Comparison of ENCODE assay signal across 5 worm cellular contexts in the genomic region with DNA sequence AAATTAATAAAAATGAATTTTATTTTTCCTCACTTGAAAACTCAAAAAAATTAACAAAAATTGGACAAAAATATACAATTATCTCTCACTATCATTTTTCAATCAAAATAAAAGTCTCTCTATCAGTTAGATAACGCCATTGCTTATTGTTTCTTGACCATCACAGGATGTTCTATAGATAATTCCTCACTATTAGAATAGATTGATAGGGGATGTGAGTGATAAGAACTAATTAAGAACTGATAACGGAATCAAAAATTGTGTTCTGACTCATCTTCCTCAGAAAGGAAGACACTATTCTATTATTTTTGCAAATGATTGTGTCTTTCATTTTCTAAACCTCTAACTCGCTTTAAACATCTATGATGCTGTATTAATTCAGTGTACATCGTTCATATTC.
TF ChIP-seq lines count a peak whose summit lies in the region.

No protein-coding gene starts in this region.

TF ChIP-seq in whole organism, L1 larva, 84 proteins besides CTCF, POLR2A, EP300 and RAD21:
- TF ChIP-seq pqm-1 (tag; optimal IDR thresholded peaks at IDR 0.05; lab: Kevin White, UChicago) (peak; percentile 35), F16B12.6 (tag; optimal IDR thresholded peaks at IDR 0.05; lab: Kevin White, UChicago) (no peak), ets-5 (GFP tag; IDR thresholded peaks at IDR 0.05; lab: Robert Waterston, UW) (no peak), jun-1 (tag; optimal IDR thresholded peaks at IDR 0.05; lab: Kevin White, UChicago) (peak; percentile 75), elt-2 (tag; optimal IDR thresholded peaks at IDR 0.05; lab: Kevin White, UChicago) (peak; percentile 87)

TF ChIP-seq in whole organism, L2 larva, 48 proteins besides CTCF, POLR2A, EP300 and RAD21:
- TF ChIP-seq nhr-23 (tag; optimal IDR thresholded peaks at IDR 0.05; lab: Kevin White, UChicago) (no peak), fos-1 (tag; optimal IDR thresholded peaks at IDR 0.05; lab: Kevin White, UChicago) (peak; percentile 70)

TF ChIP-seq in whole organism, L3 larva, 47 proteins besides CTCF, POLR2A, EP300 and RAD21:
- TF ChIP-seq elt-3 (tag; optimal IDR thresholded peaks at IDR 0.05; lab: Kevin White, UChicago) (peak in 1 of 3 experiments; percentile 51), jun-1 (tag; optimal IDR thresholded peaks at IDR 0.05; lab: Kevin White, UChicago) (peak; percentile 31), pqm-1 (tag; optimal IDR thresholded peaks at IDR 0.05; lab: Kevin White, UChicago) (peak; percentile 87), eor-1 (tag; optimal IDR thresholded peaks at IDR 0.05; lab: Kevin White, UChicago) (no peak), elt-2 (tag; optimal IDR thresholded peaks at IDR 0.05; lab: Kevin White, UChicago) (peak; percentile 75)

TF ChIP-seq in whole organism, L4 larva, 104 proteins besides CTCF, POLR2A, EP300 and RAD21:
- TF ChIP-seq set-16 (GFP tag; IDR thresholded peaks at IDR 0.05; lab: Robert Waterston, UW) (no peak), hif-1 (tag; optimal IDR thresholded peaks at IDR 0.05; lab: Kevin White, UChicago) (no peak), nhr-28 (tag; optimal IDR thresholded peaks at IDR 0.05; lab: Kevin White, UChicago) (peak; percentile 39), mxl-3 (GFP tag; optimal IDR thresholded peaks at IDR 0.05; lab: Kevin White, UChicago) (no peak), daf-12 (tag; optimal IDR thresholded peaks at IDR 0.05; lab: Kevin White, UChicago) (no peak), snpc-4 (tag; optimal IDR thresholded peaks at IDR 0.05; lab: Kevin White, UChicago) (no peak), pqm-1 (tag; optimal IDR thresholded peaks at IDR 0.05; lab: Kevin White, UChicago) (peak; percentile 53), dpl-1 (GFP tag; optimal IDR thresholded peaks at IDR 0.05; lab: Kevin White, UChicago) (no peak), daf-16 (GFP tag; optimal IDR thresholded peaks at IDR 0.05; lab: Kevin White, UChicago) (no peak), daf-16 (tag; optimal IDR thresholded peaks at IDR 0.05; lab: Kevin White, UChicago) (peak; percentile 18), lin-13 (GFP tag; optimal IDR thresholded peaks at IDR 0.05; lab: Kevin White, UChicago) (no peak)
TF ChIP-seq in whole organism, L4 larva: peak in this region for 3.

TF ChIP-seq in whole organism, late embryonic, 69 proteins besides CTCF, POLR2A, EP300 and RAD21:
- TF ChIP-seq madf-2 (tag; optimal IDR thresholded peaks at IDR 0.05; lab: Kevin White, UChicago) (no peak), ref-2 (tag; optimal IDR thresholded peaks at IDR 0.05; lab: Kevin White, UChicago) (no peak), elt-2 (tag; optimal IDR thresholded peaks at IDR 0.05; lab: Kevin White, UChicago) (peak; percentile 96)
